Fruit fly (Drosophila melanogaster) whole organism, embryonic: ENCODE data around the gene ebd2.

Experiments used
- Abd-B ChIP-seq: fragments of 200-800 bp; sonication (Bioruptor generic); optimal IDR thresholded peaks from 2 replicates; lab custom pipeline; 2018; ENCODE audit warnings: missing biosample characterization, mild to moderate bottlenecking, missing genetic modification characterization, moderate library complexity
- Bgb ChIP-seq: fragments of 200-800 bp; sonication (Bioruptor generic); IDR thresholded peaks from 2 replicates; pipeline ENCODE4 v1.3.6; 2022; ENCODE audit warnings: missing biosample characterization, missing genetic modification characterization; ENCODE audit not compliant: partially characterized antibody
- CG10543 ChIP-seq: fragments of 200-800 bp; sonication (Bioruptor generic); optimal IDR thresholded peaks from 3 replicates; lab custom pipeline; 2017; ENCODE audit warnings: missing biosample characterization, mild to moderate bottlenecking, missing genetic modification characterization, moderate library complexity
- CG10654 ChIP-seq: fragments of 200-800 bp; sonication (Bioruptor generic); optimal IDR thresholded peaks from 2 replicates; lab custom pipeline; 2016; ENCODE audit warnings: missing biosample characterization, missing genetic modification characterization
- CG11723 ChIP-seq: fragments of 200-800 bp; sonication (Bioruptor generic); optimal IDR thresholded peaks from 2 replicates; lab custom pipeline; 2017; ENCODE audit warnings: missing biosample characterization, mild to moderate bottlenecking, missing genetic modification characterization
- CG12155 ChIP-seq: fragments of 200-800 bp; sonication (Bioruptor generic); optimal IDR thresholded peaks from 3 replicates; lab custom pipeline; 2016; ENCODE audit warnings: missing biosample characterization, missing genetic modification characterization
- CG13287 ChIP-seq: fragments of 200-800 bp; sonication (Bioruptor generic); IDR thresholded peaks from 2 replicates; pipeline ENCODE4 v1.3.6; 2022; ENCODE audit warnings: missing biosample characterization, missing genetic modification characterization; ENCODE audit not compliant: partially characterized antibody
- CG15073 ChIP-seq: fragments of 200-800 bp; sonication (Bioruptor generic); optimal IDR thresholded peaks from 2 replicates; lab custom pipeline; 2016; ENCODE audit warnings: missing biosample characterization, missing genetic modification characterization
- CG16813 ChIP-seq: fragments of 200-800 bp; sonication (Bioruptor generic); IDR thresholded peaks from 3 replicates; pipeline ENCODE4 v1.3.6; 2022; ENCODE audit warnings: missing biosample characterization, missing genetic modification characterization; ENCODE audit not compliant: partially characterized antibody
- CG18764 ChIP-seq: fragments of 200-800 bp; sonication (Bioruptor generic); optimal IDR thresholded peaks from 3 replicates; lab custom pipeline; 2016; ENCODE audit warnings: missing biosample characterization, missing genetic modification characterization
- CG2120 ChIP-seq: fragments of 200-800 bp; sonication (Bioruptor generic); optimal IDR thresholded peaks from 3 replicates; lab custom pipeline; 2016; ENCODE audit warnings: missing biosample characterization, missing genetic modification characterization
- CG30403 ChIP-seq: fragments of 200-800 bp; sonication (Bioruptor generic); optimal IDR thresholded peaks from 3 replicates; lab custom pipeline; 2016; ENCODE audit warnings: missing biosample characterization, missing genetic modification characterization
- CG32767 ChIP-seq: fragments of 200-800 bp; sonication (Bioruptor generic); IDR thresholded peaks from 2 replicates; pipeline ENCODE4 v1.3.6; 2022; ENCODE audit warnings: missing biosample characterization, missing genetic modification characterization
- CG34376 ChIP-seq: fragments of 200-800 bp; sonication (Bioruptor generic); optimal IDR thresholded peaks from 2 replicates; lab custom pipeline; 2018; ENCODE audit warnings: missing biosample characterization, mild to moderate bottlenecking, missing genetic modification characterization
- CG4424 ChIP-seq: fragments of 200-800 bp; sonication (Bioruptor generic); optimal IDR thresholded peaks from 3 replicates; lab custom pipeline; 2016; ENCODE audit warnings: missing biosample characterization, missing genetic modification characterization
- CG4617 ChIP-seq: fragments of 200-800 bp; sonication (Bioruptor generic); optimal IDR thresholded peaks from 3 replicates; lab custom pipeline; 2016; ENCODE audit warnings: missing biosample characterization, missing genetic modification characterization, borderline replicate concordance
- CG7786 ChIP-seq: fragments of 200-800 bp; sonication (Bioruptor generic); optimal IDR thresholded peaks from 2 replicates; lab custom pipeline; 2016; ENCODE audit warnings: missing biosample characterization, missing genetic modification characterization
- CHES-1-like ChIP-seq: fragments of 200-800 bp; sonication (Bioruptor generic); optimal IDR thresholded peaks from 2 replicates; lab custom pipeline; 2016; ENCODE audit warnings: missing biosample characterization, missing genetic modification characterization
- CrebB ChIP-seq: fragments of 200-800 bp; sonication (Bioruptor generic); optimal IDR thresholded peaks from 3 replicates; lab custom pipeline; 2018; ENCODE audit warnings: missing biosample characterization, mild to moderate bottlenecking, missing genetic modification characterization
- Dad ChIP-seq: fragments of 200-800 bp; sonication (Bioruptor generic); optimal IDR thresholded peaks from 3 replicates; lab custom pipeline; 2016; ENCODE audit warnings: missing biosample characterization, missing genetic modification characterization
- H2.0 ChIP-seq: fragments of 200-800 bp; sonication (Bioruptor generic); IDR thresholded peaks from 2 replicates; pipeline ENCODE4 v1.3.6; 2022; ENCODE audit warnings: missing biosample characterization, missing genetic modification characterization
- Hmr ChIP-seq: fragments of 200-800 bp; sonication (Bioruptor generic); optimal IDR thresholded peaks from 3 replicates; lab custom pipeline; 2017; ENCODE audit warnings: mild to moderate bottlenecking, missing biosample characterization, missing genetic modification reagents, missing genetic modification characterization
- Hr51 ChIP-seq, 2 experiments: fragments of 200-800 bp; sonication (Bioruptor generic); optimal IDR thresholded peaks; 2 replicates in 1 of 2; 3 replicates in 1 of 2; lab custom pipeline; 2016 to 2018; ENCODE audit warnings: missing biosample characterization in 2 of 2, missing genetic modification characterization in 2 of 2, mild to moderate bottlenecking in 1 of 2, moderate library complexity in 1 of 2
- Med ChIP-seq: fragments of 200-800 bp; sonication (Bioruptor generic); peaks from one replicate; lab custom pipeline; 2016; ENCODE audit warnings: missing biosample characterization, missing genetic modification characterization, mild to moderate bottlenecking, inconsistent platforms, moderate library complexity
- NFAT ChIP-seq: fragments of 200-800 bp; sonication (Bioruptor generic); IDR thresholded peaks from 2 replicates; pipeline ENCODE4 v1.3.6; 2022; ENCODE audit warnings: missing biosample characterization, missing genetic modification characterization
- NK7.1 ChIP-seq: fragments of 200-800 bp; sonication (Bioruptor generic); optimal IDR thresholded peaks from 3 replicates; lab custom pipeline; 2016; ENCODE audit warnings: missing biosample characterization, missing genetic modification characterization
- PHDP ChIP-seq: fragments of 200-800 bp; sonication (Bioruptor generic); optimal IDR thresholded peaks from 3 replicates; lab custom pipeline; 2018; ENCODE audit warnings: missing biosample characterization, mild to moderate bottlenecking, missing genetic modification characterization, moderate library complexity
- Poxn ChIP-seq: fragments of 200-800 bp; sonication (Bioruptor generic); IDR thresholded peaks from 2 replicates; pipeline ENCODE4 v1.3.6; 2022; ENCODE audit warnings: missing biosample characterization, missing genetic modification characterization
- Rfx ChIP-seq: fragments of 200-800 bp; sonication (Bioruptor generic); IDR thresholded peaks from 2 replicates; pipeline ENCODE4 v1.3.6; 2022; ENCODE audit warnings: missing biosample characterization, missing genetic modification characterization
- amos ChIP-seq: fragments of 200-800 bp; sonication (Bioruptor generic); IDR thresholded peaks from 2 replicates; pipeline ENCODE4 v1.3.6; 2022; ENCODE audit warnings: missing biosample characterization, missing genetic modification characterization; ENCODE audit not compliant: partially characterized antibody
- az2 ChIP-seq: fragments of 200-800 bp; sonication (Bioruptor generic); optimal IDR thresholded peaks from 3 replicates; lab custom pipeline; 2016; ENCODE audit warnings: missing biosample characterization, missing genetic modification characterization
- bigmax ChIP-seq: fragments of 200-800 bp; sonication (Bioruptor generic); optimal IDR thresholded peaks from 2 replicates; lab custom pipeline; 2018; ENCODE audit warnings: missing biosample characterization, mild to moderate bottlenecking, missing genetic modification characterization
- dpn ChIP-seq, 2 experiments: fragments of 200-800 bp; sonication (Bioruptor generic); optimal IDR thresholded peaks; 3 replicates each; lab custom pipeline; 2016; ENCODE audit warnings: missing biosample characterization in 2 of 2, missing genetic modification characterization in 2 of 2
- esg ChIP-seq: fragments of 200-800 bp; sonication (Bioruptor generic); conservative IDR thresholded peaks from 2 replicates; pipeline ENCODE4 v1.3.6; 2022; ENCODE audit warnings: missing biosample characterization, missing genetic modification characterization
- fd3F ChIP-seq: fragments of 200-800 bp; sonication (Bioruptor generic); optimal IDR thresholded peaks from 2 replicates; lab custom pipeline; 2018; ENCODE audit warnings: missing biosample characterization, mild to moderate bottlenecking, missing genetic modification characterization, moderate library complexity
- fu2 ChIP-seq: fragments of 200-800 bp; sonication (Bioruptor generic); optimal IDR thresholded peaks from 2 replicates; lab custom pipeline; 2016; ENCODE audit warnings: missing biosample characterization, missing genetic modification characterization
- her ChIP-seq: fragments of 200-800 bp; sonication (Bioruptor generic); optimal IDR thresholded peaks from 2 replicates; lab custom pipeline; 2016; ENCODE audit warnings: missing biosample characterization, missing genetic modification characterization
- nmo ChIP-seq: fragments of 200-800 bp; sonication (Bioruptor generic); optimal IDR thresholded peaks from 2 replicates; lab custom pipeline; 2018; ENCODE audit warnings: missing biosample characterization, mild to moderate bottlenecking, missing genetic modification characterization, moderate library complexity
- pb ChIP-seq: fragments of 200-800 bp; sonication (Bioruptor generic); optimal IDR thresholded peaks from 3 replicates; lab custom pipeline; 2016; ENCODE audit warnings: missing biosample characterization, missing genetic modification characterization
- pho ChIP-seq: fragments of 200-800 bp; sonication (Bioruptor generic); optimal IDR thresholded peaks from 2 replicates; lab custom pipeline; 2016; ENCODE audit warnings: missing biosample characterization, missing genetic modification characterization
- phol ChIP-seq: fragments of 200-800 bp; sonication (Bioruptor generic); optimal IDR thresholded peaks from 3 replicates; lab custom pipeline; 2018; ENCODE audit warnings: missing biosample characterization, mild to moderate bottlenecking, missing genetic modification characterization, moderate library complexity
- pzg ChIP-seq: fragments of 200-800 bp; sonication (Bioruptor generic); optimal IDR thresholded peaks from 3 replicates; lab custom pipeline; 2018; ENCODE audit warnings: missing biosample characterization, mild to moderate bottlenecking, missing genetic modification characterization, moderate library complexity
- rib ChIP-seq: fragments of 200-800 bp; sonication (Bioruptor generic); IDR thresholded peaks from 2 replicates; pipeline ENCODE4 v1.3.6; 2022; ENCODE audit warnings: missing biosample characterization, missing genetic modification characterization
- slp2 ChIP-seq: fragments of 200-800 bp; sonication (Bioruptor generic); optimal IDR thresholded peaks from 2 replicates; lab custom pipeline; 2016; ENCODE audit warnings: missing biosample characterization, missing genetic modification characterization
- ssp ChIP-seq: fragments of 200-800 bp; sonication (Bioruptor generic); IDR thresholded peaks from 2 replicates; pipeline ENCODE4 v1.3.6; 2022; ENCODE audit warnings: missing biosample characterization, missing genetic modification characterization
- twi ChIP-seq: fragments of 200-800 bp; optimal IDR thresholded peaks from 2 replicates; lab custom pipeline; 2019; ENCODE audit warnings: missing biosample characterization, mild to moderate bottlenecking, missing genetic modification characterization, moderate library complexity
- unpg ChIP-seq: fragments of 200-800 bp; sonication (Bioruptor generic); optimal IDR thresholded peaks from 3 replicates; lab custom pipeline; 2018; ENCODE audit warnings: missing biosample characterization, mild to moderate bottlenecking, missing genetic modification characterization, moderate library complexity
- vnd ChIP-seq: fragments of 200-800 bp; sonication (Bioruptor generic); IDR thresholded peaks from 3 replicates; pipeline ENCODE4 v1.3.6; 2022; ENCODE audit warnings: missing biosample characterization, missing genetic modification characterization; ENCODE audit not compliant: partially characterized antibody

The ebd2 gene

dm6 chr3L:21317416-21318259, 31.4 kb downstream of the ebd2 start, which contains the start of gene Pc (continued):
- TF ChIP-seq fu2 (GFP tag; lab: Kevin White, UChicago) (peak; percentile 1), CG16813 (GFP tag; lab: Robert Waterston, UW) (peak; percentile 88), her (GFP tag; lab: Kevin White, UChicago) (peak; percentile 12), Hmr (GFP tag; lab: Kevin White, UChicago) (peak; percentile 57), Dad (GFP tag; lab: Kevin White, UChicago) (peak; percentile 1), CG18764 (GFP tag; lab: Kevin White, UChicago) (peak; percentile 6), phol (tag; lab: Kevin White, UChicago) (peak; percentile 47), dpn (GFP tag; optimal IDR thresholded peaks at IDR 0.05; lab: Kevin White, UChicago) (peak; percentile 11 to 16), esg (GFP tag; lab: Robert Waterston, UW) (no peak), ssp (0 out of 2 replicates have a peak, but pooled peaks have one; percentile 12), CG15073 (GFP tag; lab: Kevin White, UChicago) (no peak), fd3F (GFP tag; lab: Kevin White, UChicago) (no peak), nmo (GFP tag; lab: Kevin White, UChicago) (peak; percentile 67), CG30403 (GFP tag; lab: Kevin White, UChicago) (no peak), CG12155 (GFP tag; lab: Kevin White, UChicago) (peak; percentile 49), Bgb (GFP tag; lab: Robert Waterston, UW) (peak; percentile 93), rib (GFP tag; lab: Robert Waterston, UW) (0 out of 2 replicates have a peak, but pooled peaks have one; percentile 37), CHES-1-like (peak; percentile 66), pzg (GFP tag; lab: Kevin White, UChicago) (peak; percentile 98), Rfx (GFP tag; lab: Robert Waterston, UW) (peak; percentile 43), CG7786 (GFP tag; lab: Kevin White, UChicago) (peak; percentile 5), CG4617 (GFP tag; lab: Kevin White, UChicago) (peak; percentile 89), Med (GFP tag; lab: Kevin White, UChicago) (peak; percentile 88), Hr51 (GFP tag; optimal IDR thresholded peaks at IDR 0.05; lab: Kevin White, UChicago) (peak in 1 of 2 experiments; percentile 44), slp2 (peak; percentile 16), CG2120 (GFP tag; lab: Kevin White, UChicago) (peak; percentile 39), CG13287 (GFP tag; lab: Robert Waterston, UW) (peak; percentile 89), az2 (GFP tag; lab: Kevin White, UChicago) (no peak)

- peak; percentile 99 for TF ChIP-seq CG4424 (GFP tag; lab: Kevin White, UChicago)
- TF ChIP-seq amos (GFP tag; lab: Robert Waterston, UW), result peak; percentile 33; the same call in 1 of the 2 replicates
- peak; percentile 97 for TF ChIP-seq NFAT
- peak; percentile 87 for TF ChIP-seq bigmax (GFP tag; lab: Kevin White, UChicago)
- peak; percentile 98 for TF ChIP-seq CG10654 (GFP tag; lab: Kevin White, UChicago)
- TF ChIP-seq CG11723 (GFP tag; lab: Kevin White, UChicago), result peak; percentile 99
- no peak for TF ChIP-seq vnd (GFP tag; lab: Robert Waterston, UW)
- peak; percentile 84 for TF ChIP-seq Poxn
- peak; percentile 100 for TF ChIP-seq unpg (GFP tag; lab: Kevin White, UChicago)
- TF ChIP-seq NK7.1 (GFP tag; lab: Kevin White, UChicago), result peak; percentile 99
- peak; percentile 96 for TF ChIP-seq Abd-B (GFP tag; lab: Kevin White, UChicago)
- TF ChIP-seq pho (GFP tag; lab: Kevin White, UChicago), result peak; percentile 98
- peak; percentile 100 for TF ChIP-seq CG34376 (GFP tag; lab: Kevin White, UChicago)
- TF ChIP-seq H2.0 (GFP tag; lab: Robert Waterston, UW), result peak; percentile 97
- peak; percentile 100 for TF ChIP-seq CrebB (tag; lab: Kevin White, UChicago)
- TF ChIP-seq twi (tag; lab: Kevin White, UChicago), result peak; percentile 99
- TF ChIP-seq PHDP (tag; lab: Kevin White, UChicago), result peak; percentile 100
- TF ChIP-seq pb (GFP tag; lab: Kevin White, UChicago), result peak; percentile 98
- TF ChIP-seq CG10543 (GFP tag; lab: Kevin White, UChicago), result peak; percentile 100
- peak; percentile 98 for TF ChIP-seq CG32767 (GFP tag; lab: Robert Waterston, UW)
Measured at dm6 chr3L:21304400-21304799, 44.7 kb downstream of the ebd2 start, which contains the start of the genes CG11309 and CG7632. Gene CG11309, minus strand, starts transcription at chr3L:21304658. Gene CG7632, plus strand, starts transcription at chr3L:21304697.
